Fruit fly (Drosophila melanogaster): ENCODE results near the gene CG3817.

Gene CG3817

dm6 chr3R:14875965-14876331 lies 22.6 kb upstream of the CG3817 start:
- TF ChIP-seq CG13204 (GFP tag; optimal IDR thresholded peaks at IDR 0.05) = no peak
- peak; percentile 60; the same call in 1 of the 2 replicates for TF ChIP-seq CG12605 (GFP tag; IDR thresholded peaks at IDR 0.05)

- TF ChIP-seq Ets98B (GFP tag; IDR thresholded peaks at IDR 0.05) = no peak
- TF ChIP-seq CG8159 (tag; optimal IDR thresholded peaks at IDR 0.05) = no peak
- no peak for TF ChIP-seq rn (GFP tag; IDR thresholded peaks at IDR 0.05)
- no peak for TF ChIP-seq CG10348 (GFP tag; IDR thresholded peaks at IDR 0.05)
- no peak for TF ChIP-seq CG17806 (tag; optimal IDR thresholded peaks at IDR 0.05)
- TF ChIP-seq EcR (GFP tag; optimal IDR thresholded peaks at IDR 0.05) = no peak
- TF ChIP-seq D1 (tag; optimal IDR thresholded peaks at IDR 0.05) = no peak
Observed at dm6 chr3R:14878145-14878544, 20.4 kb upstream of the CG3817 start.

dm6 chr3R:14879207-14879863 lies 19.2 kb upstream of the CG3817 start, which contains the start of gene CG3631:
Gene CG3631 (plus strand): TSS chr3R:14879457.
- TF ChIP-seq Ets98B (GFP tag; IDR thresholded peaks at IDR 0.05) = peak; percentile 29; the same call in 1 of the 2 replicates
- peak; percentile 53 for TF ChIP-seq CG32121 (GFP tag; IDR thresholded peaks at IDR 0.05)
- no peak for TF ChIP-seq CG14655 (GFP tag; optimal IDR thresholded peaks at IDR 0.05)

- TF ChIP-seq CG17806 (tag; optimal IDR thresholded peaks at IDR 0.05) (no peak), EcR (GFP tag; optimal IDR thresholded peaks at IDR 0.05) (no peak), Ets98B (GFP tag; IDR thresholded peaks at IDR 0.05) (no peak)
Observed at dm6 chr3R:14880861-14881260, 17.7 kb upstream of the CG3817 start.

- peak; percentile 57 for TF ChIP-seq Ets98B (GFP tag; IDR thresholded peaks at IDR 0.05)
- 0 out of 2 replicates have a peak, but pooled peaks have one; percentile 10 for TF ChIP-seq rn (GFP tag; IDR thresholded peaks at IDR 0.05)
- TF ChIP-seq CG32121 (GFP tag; IDR thresholded peaks at IDR 0.05) = peak; percentile 78
- TF ChIP-seq CG15710 (tag; optimal IDR thresholded peaks at IDR 0.05) = peak; percentile 69
- TF ChIP-seq CG12605 (GFP tag; IDR thresholded peaks at IDR 0.05) = no peak
- peak; percentile 49 for TF ChIP-seq CG17806 (tag; optimal IDR thresholded peaks at IDR 0.05)
- peak; percentile 61; the same call in 2 of the 3 replicates for TF ChIP-seq CG4496 (GFP tag; IDR thresholded peaks at IDR 0.05)
- no peak for TF ChIP-seq EcR (GFP tag; optimal IDR thresholded peaks at IDR 0.05)
- no peak for TF ChIP-seq CG14655 (GFP tag; optimal IDR thresholded peaks at IDR 0.05)
- TF ChIP-seq CG8301 (tag; optimal IDR thresholded peaks at IDR 0.05) = no peak
- peak; percentile 46 for TF ChIP-seq Snoo (tag; optimal IDR thresholded peaks at IDR 0.05)
- TF ChIP-seq CG34367 (tag; optimal IDR thresholded peaks at IDR 0.05) = peak; percentile 62
- TF ChIP-seq CG9948 (tag; optimal IDR thresholded peaks at IDR 0.05) = peak; percentile 54
- TF ChIP-seq CG8159 (tag; optimal IDR thresholded peaks at IDR 0.05) = peak; percentile 27
Observed at dm6 chr3R:14886011-14886534, 12.5 kb upstream of the CG3817 start, which contains the start of the genes Rrp6, CG33331 and CG33332. Gene Rrp6 (minus strand): TSS chr3R:14886246. Gene CG33331 (plus strand): TSS chr3R:14886456. Gene CG33332 (plus strand): TSS chr3R:14886456.

- TF ChIP-seq CG32121 (GFP tag; IDR thresholded peaks at IDR 0.05) (no peak), CG8301 (tag; optimal IDR thresholded peaks at IDR 0.05) (no peak), CG14655 (GFP tag; optimal IDR thresholded peaks at IDR 0.05) (no peak), EcR (GFP tag; optimal IDR thresholded peaks at IDR 0.05) (no peak), Pif1B (GFP tag; optimal IDR thresholded peaks at IDR 0.05) (no peak), CG8159 (tag; optimal IDR thresholded peaks at IDR 0.05) (no peak), Snoo (tag; optimal IDR thresholded peaks at IDR 0.05) (no peak), CG15710 (tag; optimal IDR thresholded peaks at IDR 0.05) (no peak), gl (tag; optimal IDR thresholded peaks at IDR 0.05) (no peak), CG34367 (tag; optimal IDR thresholded peaks at IDR 0.05) (no peak)
Observed at dm6 chr3R:14890064-14890709, 8.4 kb upstream of the CG3817 start, which contains the start of the genes CycC and UQCR-C1. Gene CycC (minus strand): TSS chr3R:14890205. Gene UQCR-C1 (plus strand): TSS chr3R:14890231.

dm6 chr3R:14893791-14894782 lies 4.5 kb upstream of the CG3817 start, which contains the start of gene Dph2:
Gene Dph2 (minus strand): TSS chr3R:14893954.
- TF ChIP-seq Ets98B (GFP tag; IDR thresholded peaks at IDR 0.05) = peak; percentile 54
- TF ChIP-seq CG8159 (tag; optimal IDR thresholded peaks at IDR 0.05) = peak; percentile 48
- no peak for TF ChIP-seq CG10348 (GFP tag; IDR thresholded peaks at IDR 0.05)
- TF ChIP-seq fd96Ca (GFP tag; IDR thresholded peaks at IDR 0.05) = no peak
- peak; percentile 72 for TF ChIP-seq CG12605 (GFP tag; IDR thresholded peaks at IDR 0.05)
- TF ChIP-seq CG17806 (tag; optimal IDR thresholded peaks at IDR 0.05) = peak; percentile 36
- TF ChIP-seq CG8301 (tag; optimal IDR thresholded peaks at IDR 0.05) = peak; percentile 49
- TF ChIP-seq CG4496 (GFP tag; IDR thresholded peaks at IDR 0.05) = peak; percentile 76
- TF ChIP-seq CG9948 (tag; optimal IDR thresholded peaks at IDR 0.05) = peak; percentile 40
- TF ChIP-seq gl (tag; optimal IDR thresholded peaks at IDR 0.05) = no peak
- TF ChIP-seq Snoo (tag; optimal IDR thresholded peaks at IDR 0.05) = no peak
- peak; percentile 44 for TF ChIP-seq CG15710 (tag; optimal IDR thresholded peaks at IDR 0.05)
- no peak for TF ChIP-seq CG34367 (tag; optimal IDR thresholded peaks at IDR 0.05)
- TF ChIP-seq rn (GFP tag; IDR thresholded peaks at IDR 0.05) = peak; percentile 59
- no peak for TF ChIP-seq CG13204 (GFP tag; optimal IDR thresholded peaks at IDR 0.05)
- TF ChIP-seq D1 (tag; optimal IDR thresholded peaks at IDR 0.05) = no peak
- peak; percentile 75 for TF ChIP-seq CG32121 (GFP tag; IDR thresholded peaks at IDR 0.05)
